Worm (Caenorhabditis elegans) whole organism, early embryonic: ENCODE results near the gene lgc-35.

Source experiments
- F13C5.2 ChIP-seq: sonication (generic microtip); optimal IDR thresholded peaks from 2 replicates; lab custom pipeline; 2017; ENCODE audit warnings: mild to moderate bottlenecking, missing genetic modification characterization, inconsistent platforms, missing compliant biosample characterization
- ama-1 ChIP-seq: fragments of 150-350 bp; optimal IDR thresholded peaks from 2 replicates; lab custom pipeline; 2014
- sea-1 ChIP-seq: fragments of 200-800 bp; sonication (Bioruptor generic); conservative IDR thresholded peaks from 2 replicates; pipeline ENCODE4 v1.3.6; 2022; ENCODE audit warnings: missing genetic modification characterization, missing compliant biosample characterization

DNA sequence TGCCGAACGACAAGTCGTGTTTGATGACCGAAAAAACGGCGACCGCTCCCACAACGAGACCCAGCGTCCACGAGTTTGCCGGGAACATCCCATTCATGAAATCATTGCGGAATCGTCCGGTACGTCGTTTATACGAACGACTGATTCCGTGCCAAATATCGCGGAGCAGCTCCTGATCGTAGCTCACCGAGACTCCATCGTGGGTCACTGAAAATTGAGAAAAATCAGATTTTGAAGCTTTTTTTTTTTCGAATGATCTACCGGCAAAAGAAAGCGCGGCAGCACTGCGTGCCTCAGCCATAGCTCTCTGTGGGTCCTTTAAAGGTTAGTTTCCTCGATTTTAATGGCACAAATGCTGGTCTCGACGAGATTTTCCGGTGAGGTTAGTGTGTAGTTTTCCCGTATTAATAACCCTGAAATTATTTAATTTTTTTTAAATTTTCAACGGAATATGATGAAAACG lies 43.9 kb downstream of the lgc-35 start, which contains the start of gene cpt-1:
- TF ChIP-seq sea-1 (GFP tag; lab: Robert Waterston, UW) (no peak), F13C5.2 (tag; lab: Kevin White, UChicago) (no peak), ama-1 (lab: Kevin White, UChicago) (no peak)
